Worm (Caenorhabditis elegans) whole organism, L4/young adult: ENCODE data around the gene Y6E2A.1.

Source experiments
- W03F9.2 ChIP-seq: fragments of 150-350 bp; optimal IDR thresholded peaks from 2 replicates; lab custom pipeline; 2014; ENCODE audit warnings: missing biosample characterization, missing genetic modification characterization
- dao-5 ChIP-seq: sonication (generic microtip); optimal IDR thresholded peaks from 2 replicates; lab custom pipeline; 2016; ENCODE audit warnings: missing genotype, missing genetic modification characterization, moderate library complexity, missing compliant biosample characterization
- him-1 ChIP-seq: sonication (generic microtip); optimal IDR thresholded peaks from 2 replicates; lab custom pipeline; 2016; ENCODE audit warnings: missing genotype, missing genetic modification reagents, missing genetic modification characterization, missing compliant biosample characterization

ce11 chrV:15752049-15752448 lies 41.7 kb upstream of the Y6E2A.1 start, which contains the start of gene str-43:
- TF ChIP-seq W03F9.2 (tag; lab: Kevin White, UChicago), result no peak
- no peak for TF ChIP-seq him-1 (tag; lab: Kevin White, UChicago)
- no peak for TF ChIP-seq dao-5
